Fruit fly (Drosophila melanogaster): Measurements from ENCODE around the gene CG14244.

Gene CG14244

dm6 chr3R:26714109-26714576 lies 11.8 kb upstream of the CG14244 start, which contains the start of gene amon:
amon (minus strand) TSS chr3R:26714159.
- TF ChIP-seq achi (GFP tag; optimal IDR thresholded peaks at IDR 0.05) = peak; percentile 94
- TF ChIP-seq Eip78C (GFP tag) = peak; percentile 98
- peak; percentile 97 for TF ChIP-seq CG1621 (tag; optimal IDR thresholded peaks at IDR 0.05)
- TF ChIP-seq salr (GFP tag; optimal IDR thresholded peaks at IDR 0.05) = peak; percentile 86 to 96
- TF ChIP-seq CG11762 (GFP tag; optimal IDR thresholded peaks at IDR 0.05; ENCODE audit: insufficient read depth) = peak; percentile 94
- peak; percentile 96 for TF ChIP-seq dac (GFP tag; optimal IDR thresholded peaks at IDR 0.05)
- TF ChIP-seq acj6 (GFP tag; optimal IDR thresholded peaks at IDR 0.05) = peak; percentile 95
- peak; percentile 95 for TF ChIP-seq esn (GFP tag; optimal IDR thresholded peaks at IDR 0.05)
- TF ChIP-seq fd59A (GFP tag; optimal IDR thresholded peaks at IDR 0.05) = peak; percentile 93
- TF ChIP-seq Eip75B (GFP tag; optimal IDR thresholded peaks at IDR 0.05) = peak; percentile 97
- peak; percentile 96 for TF ChIP-seq CG15336 (GFP tag; IDR thresholded peaks at IDR 0.05)
- TF ChIP-seq svp (GFP tag) = peak; percentile 97
- peak; percentile 96 for TF ChIP-seq CG32006 (GFP tag; optimal IDR thresholded peaks at IDR 0.05)
- peak; percentile 97 for TF ChIP-seq CG3919 (GFP tag; optimal IDR thresholded peaks at IDR 0.05)
- TF ChIP-seq Met (GFP tag; optimal IDR thresholded peaks at IDR 0.05) = peak; percentile 95
- TF ChIP-seq Sox15 (GFP tag; optimal IDR thresholded peaks at IDR 0.05) = peak; percentile 94
- peak; percentile 88 for TF ChIP-seq Lpt (GFP tag; optimal IDR thresholded peaks at IDR 0.05)
- TF ChIP-seq spab (GFP tag; optimal IDR thresholded peaks at IDR 0.05) = peak; percentile 96
- TF ChIP-seq vri (GFP tag; optimal IDR thresholded peaks at IDR 0.05) = peak; percentile 90
- peak; percentile 97 for TF ChIP-seq CG11902 (GFP tag; optimal IDR thresholded peaks at IDR 0.05)
- TF ChIP-seq CG8632 (GFP tag; optimal IDR thresholded peaks at IDR 0.05) = peak; percentile 91
- peak; percentile 94 for TF ChIP-seq topi (GFP tag; optimal IDR thresholded peaks at IDR 0.05)
- TF ChIP-seq CG4318 (GFP tag; optimal IDR thresholded peaks at IDR 0.05) = peak; percentile 95
- TF ChIP-seq Blimp-1 (GFP tag; optimal IDR thresholded peaks at IDR 0.05) = peak; percentile 78
- TF ChIP-seq CG3032 (tag; optimal IDR thresholded peaks at IDR 0.05) = peak; percentile 96
- TF ChIP-seq Ets21C (GFP tag; optimal IDR thresholded peaks at IDR 0.05) = peak; percentile 95
- TF ChIP-seq Smox (GFP tag; optimal IDR thresholded peaks at IDR 0.05) = peak; percentile 92
- peak; percentile 99 for TF ChIP-seq eg (GFP tag; IDR thresholded peaks at IDR 0.05)
- peak; percentile 92 for TF ChIP-seq CG34406 (GFP tag; optimal IDR thresholded peaks at IDR 0.05)
- TF ChIP-seq fd85E (GFP tag; optimal IDR thresholded peaks at IDR 0.05) = peak; percentile 84
- peak; percentile 95 for TF ChIP-seq CG9139 (GFP tag; optimal IDR thresholded peaks at IDR 0.05)
- TF ChIP-seq CG31627 (GFP tag; optimal IDR thresholded peaks at IDR 0.05) = peak; percentile 96
- peak; percentile 96 for TF ChIP-seq CG10669 (GFP tag; optimal IDR thresholded peaks at IDR 0.05)
- TF ChIP-seq Sox102F (GFP tag; optimal IDR thresholded peaks at IDR 0.05) = peak; percentile 93
- peak; percentile 98 for TF ChIP-seq CG6163 (GFP tag; IDR thresholded peaks at IDR 0.05)
- peak; percentile 96 for TF ChIP-seq Hr39 (GFP tag; optimal IDR thresholded peaks at IDR 0.05)
- TF ChIP-seq CG6854 (GFP tag; optimal IDR thresholded peaks at IDR 0.05) = peak; percentile 90
- TF ChIP-seq CG6808 (GFP tag; optimal IDR thresholded peaks at IDR 0.05) = peak; percentile 94
- peak; percentile 95 for TF ChIP-seq CG6276 (GFP tag; optimal IDR thresholded peaks at IDR 0.05)
- TF ChIP-seq pdm3 (GFP tag; optimal IDR thresholded peaks at IDR 0.05) = peak; percentile 96
- TF ChIP-seq CG8119 (GFP tag; IDR thresholded peaks at IDR 0.05) = peak; percentile 95
- TF ChIP-seq Ets96B (tag; optimal IDR thresholded peaks at IDR 0.05) = peak; percentile 96
- TF ChIP-seq cyc (GFP tag; optimal IDR thresholded peaks at IDR 0.05) = peak; percentile 97
- TF ChIP-seq dsx (GFP tag; optimal IDR thresholded peaks at IDR 0.05; ENCODE audit: poor library complexity, severe bottlenecking) = peak; percentile 94
- peak; percentile 68 for TF ChIP-seq Eip93F (GFP tag; optimal IDR thresholded peaks at IDR 0.05)
- peak; percentile 97 for TF ChIP-seq CG7368 (GFP tag; optimal IDR thresholded peaks at IDR 0.05)
- TF ChIP-seq CG11294 (GFP tag; IDR thresholded peaks at IDR 0.05) = peak; percentile 98
- TF ChIP-seq CG16779 (tag; optimal IDR thresholded peaks at IDR 0.05) = peak; percentile 96
- TF ChIP-seq Hr4 (GFP tag; optimal IDR thresholded peaks at IDR 0.05) = peak; percentile 97
- TF ChIP-seq CG6792 (GFP tag; optimal IDR thresholded peaks at IDR 0.05) = peak; percentile 97
- peak; percentile 95 for TF ChIP-seq Sox14 (GFP tag; optimal IDR thresholded peaks at IDR 0.05)

Measured in whole organism, prepupa.